Worm (Caenorhabditis elegans) whole organism, L2 larva: ENCODE results near the gene tiar-1.

ENCODE experiments used
- F13H6.1 ChIP-seq: sonication (generic microtip); optimal IDR thresholded peaks from 2 replicates; lab custom pipeline; 2016; ENCODE audit warnings: missing genetic modification characterization, missing compliant biosample characterization
- ZK546.5 ChIP-seq: sonication (generic microtip); optimal IDR thresholded peaks from 2 replicates; lab custom pipeline; 2017; ENCODE audit warnings: missing biosample characterization, missing genetic modification characterization
- aly-2 ChIP-seq: fragments of 150-350 bp; optimal IDR thresholded peaks from 2 replicates; lab custom pipeline; 2014; ENCODE audit warnings: missing biosample characterization, missing genetic modification characterization
- ceh-82 ChIP-seq: fragments of 150-350 bp; optimal IDR thresholded peaks from 2 replicates; lab custom pipeline; 2014; ENCODE audit warnings: missing biosample characterization, missing genetic modification characterization
- elt-3 ChIP-seq: sonication (generic microtip); optimal IDR thresholded peaks from 2 replicates; lab custom pipeline; 2017; ENCODE audit warnings: missing biosample characterization, missing genetic modification characterization
- lsy-2 ChIP-seq, 2 experiments: fragments of 150-350 bp in 1 of 2; sonication (generic microtip) in 1 of 2; optimal IDR thresholded peaks; 2 replicates each; lab custom pipeline; 2014 to 2017; ENCODE audit warnings: missing biosample characterization in 2 of 2, missing genetic modification characterization in 2 of 2
- nhr-77 ChIP-seq: fragments of 150-350 bp; optimal IDR thresholded peaks from 2 replicates; lab custom pipeline; 2014; ENCODE audit warnings: missing biosample characterization, missing genetic modification characterization
- snpc-4 ChIP-seq: fragments of 150-350 bp; optimal IDR thresholded peaks from 2 replicates; lab custom pipeline; 2014; ENCODE audit warnings: missing biosample characterization, missing genetic modification characterization
- ztf-11 ChIP-seq: sonication (generic microtip); optimal IDR thresholded peaks from 2 replicates; lab custom pipeline; 2017; ENCODE audit warnings: missing biosample characterization, missing genetic modification characterization

DNA sequence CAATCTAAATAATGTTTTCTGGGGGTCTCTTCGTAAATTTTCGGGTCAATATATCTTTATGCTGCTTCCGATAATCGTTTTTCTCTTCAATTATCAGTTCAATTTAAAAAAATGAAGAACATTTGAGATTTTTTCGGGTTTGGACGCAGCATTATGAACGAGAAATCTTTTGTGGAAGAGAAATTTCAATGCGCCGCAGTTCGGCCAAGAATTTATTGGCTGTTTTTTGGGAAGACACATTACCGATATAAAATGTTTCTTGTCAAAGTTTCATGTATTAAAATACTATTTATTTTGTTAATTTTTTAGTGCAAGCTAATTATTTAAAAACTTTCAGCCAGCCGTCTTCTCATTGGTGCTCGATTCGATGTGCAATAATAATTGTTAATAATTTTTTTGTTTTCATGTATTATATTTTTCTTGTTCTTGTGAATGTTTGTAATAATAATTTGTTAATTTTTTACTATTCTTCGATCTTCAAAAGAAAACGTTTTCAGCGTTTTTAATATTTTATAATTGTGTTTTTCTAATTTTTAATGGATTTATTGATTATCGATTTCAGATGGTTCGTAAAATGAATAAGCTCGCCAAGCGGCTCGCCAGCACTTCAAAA lies 1.2 kb upstream of the tiar-1 start, which contains the start of the genes C18A3.10 and C18A3.3:
- no peak for TF ChIP-seq ZK546.5 (tag; lab: Kevin White, UChicago)
- TF ChIP-seq elt-3 (tag; lab: Kevin White, UChicago) = no peak
- no peak for TF ChIP-seq F13H6.1
- no peak for TF ChIP-seq ceh-82
- no peak for TF ChIP-seq ztf-11 (tag; lab: Kevin White, UChicago)
- TF ChIP-seq aly-2 (tag; lab: Kevin White, UChicago) = no peak
- TF ChIP-seq nhr-77 (tag; lab: Kevin White, UChicago) = no peak
- no peak for TF ChIP-seq snpc-4 (tag; lab: Kevin White, UChicago)
- no peak for TF ChIP-seq lsy-2 (tag; optimal IDR thresholded peaks at IDR 0.05; lab: Kevin White, UChicago)
